Fruit fly (Drosophila melanogaster): ENCODE results near the gene CG33645.

DNA sequence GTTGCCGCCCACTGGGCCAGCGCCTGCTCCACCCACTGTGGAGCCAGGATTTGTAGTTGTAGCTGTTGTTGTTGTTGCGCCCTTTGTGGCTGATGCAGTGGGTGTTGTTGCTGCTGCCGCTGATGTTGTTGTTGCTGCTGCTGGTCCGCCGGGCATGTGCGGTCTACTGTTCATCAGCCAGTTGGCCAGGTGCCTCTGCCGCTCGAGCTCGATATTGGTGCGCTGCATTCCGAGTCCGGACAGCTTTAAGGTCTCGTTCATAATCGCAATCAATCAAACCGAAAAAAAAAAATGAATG is 19.6 kb upstream of the CG33645 start:
- TF ChIP-seq CG9932 (GFP tag; IDR thresholded peaks at IDR 0.05), result no peak
- no peak for TF ChIP-seq Taf1 (GFP tag; IDR thresholded peaks at IDR 0.05)
- TF ChIP-seq trem (tag; optimal IDR thresholded peaks at IDR 0.05), result no peak
- TF ChIP-seq Optix (GFP tag; IDR thresholded peaks at IDR 0.05), result no peak
- TF ChIP-seq Bgb (GFP tag; IDR thresholded peaks at IDR 0.05; ENCODE audit: partially characterized antibody), result no peak
- no peak for TF ChIP-seq CG8478 (optimal IDR thresholded peaks at IDR 0.05)
- no peak for TF ChIP-seq gce (GFP tag; IDR thresholded peaks at IDR 0.05)
- TF ChIP-seq chinmo (GFP tag; IDR thresholded peaks at IDR 0.05; ENCODE audit: partially characterized antibody), result no peak
- TF ChIP-seq CTCF (GFP tag; optimal IDR thresholded peaks at IDR 0.05), result no peak
- TF ChIP-seq pb (GFP tag; optimal IDR thresholded peaks at IDR 0.05), result no peak
- no peak for TF ChIP-seq phol (tag; optimal IDR thresholded peaks at IDR 0.05)
